Fruit fly (Drosophila melanogaster) whole organism, embryonic: ENCODE data around the gene Efr.
A peak's percentile ranks its signal among the peaks of the same experiment; 100 is the strongest.

Experiments used
- B-H2 ChIP-seq: fragments of 200-800 bp; sonication (Bioruptor generic); optimal IDR thresholded peaks from 2 replicates; lab custom pipeline; 2018; ENCODE audit warnings: missing biosample characterization, mild to moderate bottlenecking, missing genetic modification characterization
- CG10654 ChIP-seq: fragments of 200-800 bp; sonication (Bioruptor generic); optimal IDR thresholded peaks from 2 replicates; lab custom pipeline; 2016; ENCODE audit warnings: missing biosample characterization, missing genetic modification characterization
- CG11696 ChIP-seq: fragments of 200-800 bp; sonication (Bioruptor generic); IDR thresholded peaks from 2 replicates; pipeline ENCODE4 v1.3.6; 2022; ENCODE audit warnings: missing biosample characterization, missing genetic modification characterization
- CG12236 ChIP-seq: fragments of 200-800 bp; sonication (Bioruptor generic); optimal IDR thresholded peaks from 2 replicates; lab custom pipeline; 2016; ENCODE audit warnings: missing biosample characterization, missing genetic modification characterization
- CG12659 ChIP-seq: fragments of 200-800 bp; sonication (Bioruptor generic); optimal IDR thresholded peaks from 3 replicates; lab custom pipeline; 2017; ENCODE audit warnings: mild to moderate bottlenecking, missing biosample characterization, missing genetic modification reagents, missing genetic modification characterization
- CG13287 ChIP-seq: fragments of 200-800 bp; sonication (Bioruptor generic); IDR thresholded peaks from 2 replicates; pipeline ENCODE4 v1.3.6; 2022; ENCODE audit warnings: missing biosample characterization, missing genetic modification characterization; ENCODE audit not compliant: partially characterized antibody
- CG14965 ChIP-seq: fragments of 200-800 bp; sonication (Bioruptor generic); optimal IDR thresholded peaks from 2 replicates; lab custom pipeline; 2016; ENCODE audit warnings: missing biosample characterization, missing genetic modification characterization, borderline replicate concordance
- CG1603 ChIP-seq: fragments of 200-800 bp; sonication (Bioruptor generic); optimal IDR thresholded peaks from 2 replicates; lab custom pipeline; 2019; ENCODE audit warnings: missing biosample characterization, mild to moderate bottlenecking, missing genetic modification characterization, moderate library complexity
- CG17361 ChIP-seq: fragments of 200-800 bp; sonication (Bioruptor generic); IDR thresholded peaks from 3 replicates; pipeline ENCODE4 v1.3.6; 2022; ENCODE audit warnings: missing biosample characterization, missing genetic modification characterization
- CG17829 ChIP-seq: fragments of 200-800 bp; optimal IDR thresholded peaks from 2 replicates; lab custom pipeline; 2019; ENCODE audit warnings: missing biosample characterization, mild to moderate bottlenecking, missing genetic modification characterization, moderate library complexity
- CG1832 ChIP-seq: fragments of 200-800 bp; sonication (Bioruptor generic); optimal IDR thresholded peaks from 2 replicates; lab custom pipeline; 2017; ENCODE audit warnings: missing biosample characterization, mild to moderate bottlenecking, missing genetic modification characterization, inconsistent platforms
- CG2120 ChIP-seq: fragments of 200-800 bp; sonication (Bioruptor generic); optimal IDR thresholded peaks from 3 replicates; lab custom pipeline; 2016; ENCODE audit warnings: missing biosample characterization, missing genetic modification characterization
- CG2875 ChIP-seq: fragments of 200-800 bp; sonication (Bioruptor generic); optimal IDR thresholded peaks from 2 replicates; lab custom pipeline; 2017; ENCODE audit warnings: missing biosample characterization, mild to moderate bottlenecking, missing genetic modification characterization, missing genetic modification reagents
- CG32532 ChIP-seq: fragments of 200-800 bp; sonication (Bioruptor generic); IDR thresholded peaks from 2 replicates; pipeline ENCODE4 v1.3.6; 2022; ENCODE audit warnings: missing biosample characterization, missing genetic modification characterization
- CG34224 ChIP-seq: fragments of 200-800 bp; sonication (Bioruptor generic); IDR thresholded peaks from 3 replicates; pipeline ENCODE4 v1.3.6; 2022; ENCODE audit warnings: missing biosample characterization, missing genetic modification characterization; ENCODE audit not compliant: partially characterized antibody
- CG34376 ChIP-seq: fragments of 200-800 bp; sonication (Bioruptor generic); optimal IDR thresholded peaks from 2 replicates; lab custom pipeline; 2018; ENCODE audit warnings: missing biosample characterization, mild to moderate bottlenecking, missing genetic modification characterization
- CG3995 ChIP-seq: fragments of 200-800 bp; sonication (Bioruptor generic); optimal IDR thresholded peaks from 3 replicates; lab custom pipeline; 2016; ENCODE audit warnings: missing biosample characterization, missing genetic modification characterization
- CG6791 ChIP-seq: fragments of 200-800 bp; sonication (Bioruptor generic); IDR thresholded peaks from 3 replicates; pipeline ENCODE4 v1.3.6; 2022; ENCODE audit warnings: missing biosample characterization, missing genetic modification characterization; ENCODE audit not compliant: partially characterized antibody
- CG8290 ChIP-seq, 3 experiments: fragments of 200-800 bp; sonication (Bioruptor generic); optimal IDR thresholded peaks; 2 replicates each; lab custom pipeline; 2016 to 2019; ENCODE audit warnings: missing biosample characterization in 3 of 3, missing genetic modification characterization in 3 of 3, mild to moderate bottlenecking in 2 of 3, moderate library complexity in 1 of 3
- CG9215 ChIP-seq: fragments of 200-800 bp; sonication (Bioruptor generic); IDR thresholded peaks from 2 replicates; pipeline ENCODE4 v1.3.6; 2022; ENCODE audit warnings: missing biosample characterization, missing genetic modification characterization
- CG9727 ChIP-seq: fragments of 200-800 bp; sonication (Bioruptor generic); optimal IDR thresholded peaks from 3 replicates; lab custom pipeline; 2017; ENCODE audit warnings: missing biosample characterization, mild to moderate bottlenecking, missing genetic modification characterization
- CTCF ChIP-seq: fragments of 200-800 bp; sonication (Bioruptor generic); optimal IDR thresholded peaks from 2 replicates; lab custom pipeline; 2017; ENCODE audit warnings: missing biosample characterization, mild to moderate bottlenecking, missing genetic modification characterization, moderate library complexity
- Dfd ChIP-seq, 2 experiments: fragments of >200 bp; optimal IDR thresholded peaks; 2 replicates each; lab custom pipeline; 2017; ENCODE audit warnings: missing biosample characterization in 2 of 2, missing genetic modification characterization in 2 of 2
- Dip2 ChIP-seq: fragments of 200-800 bp; sonication (Bioruptor generic); IDR thresholded peaks from 2 replicates; pipeline ENCODE4 v1.3.6; 2022; ENCODE audit warnings: missing biosample characterization, missing genetic modification characterization
- Doc3 ChIP-seq: fragments of 200-800 bp; sonication (Bioruptor generic); IDR thresholded peaks from 3 replicates; pipeline ENCODE4 v1.3.6; 2022; ENCODE audit warnings: missing biosample characterization, missing genetic modification characterization; ENCODE audit not compliant: partially characterized antibody
- HLH3B ChIP-seq: fragments of 200-800 bp; sonication (Bioruptor generic); IDR thresholded peaks from 2 replicates; pipeline ENCODE4 v1.3.6; 2022; ENCODE audit warnings: missing biosample characterization, missing genetic modification characterization
- HmgZ ChIP-seq: fragments of 200-800 bp; sonication (Bioruptor generic); optimal IDR thresholded peaks from 2 replicates; lab custom pipeline; 2018; ENCODE audit warnings: missing biosample characterization, mild to moderate bottlenecking, missing genetic modification characterization
- Hmr ChIP-seq: fragments of 200-800 bp; sonication (Bioruptor generic); optimal IDR thresholded peaks from 3 replicates; lab custom pipeline; 2017; ENCODE audit warnings: mild to moderate bottlenecking, missing biosample characterization, missing genetic modification reagents, missing genetic modification characterization
- Optix ChIP-seq: fragments of 200-800 bp; sonication (Bioruptor generic); IDR thresholded peaks from 3 replicates; pipeline ENCODE4 v1.3.6; 2022; ENCODE audit warnings: missing biosample characterization, missing genetic modification characterization
- Side ChIP-seq: fragments of 200-800 bp; sonication (Bioruptor generic); optimal IDR thresholded peaks from 2 replicates; lab custom pipeline; 2016; ENCODE audit warnings: missing biosample characterization, missing genetic modification characterization
- ase ChIP-seq: fragments of 200-800 bp; sonication (Bioruptor generic); IDR thresholded peaks from 3 replicates; pipeline ENCODE4 v1.3.6; 2022; ENCODE audit warnings: missing biosample characterization, missing genetic modification characterization
- bbx ChIP-seq: fragments of 200-800 bp; sonication (Bioruptor generic); IDR thresholded peaks from 2 replicates; pipeline ENCODE4 v1.3.6; 2022; ENCODE audit warnings: missing biosample characterization, missing genetic modification characterization; ENCODE audit not compliant: partially characterized antibody
- bcd ChIP-seq: fragments of 200-800 bp; sonication (Bioruptor generic); optimal IDR thresholded peaks from 2 replicates; lab custom pipeline; 2017; ENCODE audit warnings: missing biosample characterization, mild to moderate bottlenecking, missing genetic modification characterization
- cad ChIP-seq: fragments of >200 bp; optimal IDR thresholded peaks from 2 replicates; lab custom pipeline; 2017; ENCODE audit warnings: missing biosample characterization, missing genetic modification characterization
- chinmo ChIP-seq: fragments of 200-800 bp; sonication (Bioruptor generic); IDR thresholded peaks from 4 replicates; pipeline ENCODE4 v1.3.6; 2022; ENCODE audit warnings: missing biosample characterization, missing genetic modification characterization; ENCODE audit not compliant: partially characterized antibody
- esg ChIP-seq: fragments of 200-800 bp; sonication (Bioruptor generic); conservative IDR thresholded peaks from 2 replicates; pipeline ENCODE4 v1.3.6; 2022; ENCODE audit warnings: missing biosample characterization, missing genetic modification characterization
- eve ChIP-seq, 2 experiments: fragments of >200 bp; optimal IDR thresholded peaks; 2 replicates each; lab custom pipeline; 2017; ENCODE audit warnings: missing biosample characterization in 2 of 2, missing genetic modification characterization in 2 of 2
- fd96Cb ChIP-seq: fragments of 200-800 bp; sonication (Bioruptor generic); optimal IDR thresholded peaks from 2 replicates; lab custom pipeline; 2018; ENCODE audit warnings: missing biosample characterization, mild to moderate bottlenecking, missing genetic modification characterization, moderate library complexity
- insv ChIP-seq, 2 experiments: fragments of 200-800 bp; sonication (Bioruptor generic); optimal IDR thresholded peaks; 3 replicates each; lab custom pipeline; 2016 to 2018; ENCODE audit warnings: missing biosample characterization in 2 of 2, missing genetic modification characterization in 2 of 2
- klu ChIP-seq: fragments of 200-800 bp; sonication (Bioruptor generic); IDR thresholded peaks from 2 replicates; pipeline ENCODE4 v1.3.6; 2022; ENCODE audit warnings: missing biosample characterization, missing genetic modification characterization
- mam ChIP-seq: fragments of 200-800 bp; sonication (Bioruptor generic); optimal IDR thresholded peaks from 3 replicates; lab custom pipeline; 2016; ENCODE audit warnings: missing biosample characterization, missing genetic modification characterization
- nmo ChIP-seq: fragments of 200-800 bp; sonication (Bioruptor generic); optimal IDR thresholded peaks from 2 replicates; lab custom pipeline; 2018; ENCODE audit warnings: missing biosample characterization, mild to moderate bottlenecking, missing genetic modification characterization, moderate library complexity
- prd ChIP-seq, 3 experiments: fragments of >200 bp in 2 of 3; fragments of 200-800 bp in 1 of 3; sonication (Bioruptor generic) in 1 of 3; optimal IDR thresholded peaks in 2 of 3; IDR thresholded peaks in 1 of 3; 2 replicates in 2 of 3; 3 replicates in 1 of 3; pipeline versions ENCODE4 v1.3.6 to Lab custom; 2017 to 2022; ENCODE audit warnings: missing biosample characterization in 1 of 3, missing genetic modification characterization in 1 of 3
- pzg ChIP-seq: fragments of 200-800 bp; sonication (Bioruptor generic); optimal IDR thresholded peaks from 3 replicates; lab custom pipeline; 2018; ENCODE audit warnings: missing biosample characterization, mild to moderate bottlenecking, missing genetic modification characterization, moderate library complexity
- repo ChIP-seq: fragments of 200-800 bp; sonication (Bioruptor generic); optimal IDR thresholded peaks from 2 replicates; lab custom pipeline; 2016; ENCODE audit warnings: missing biosample characterization, missing genetic modification characterization
- vvl ChIP-seq: fragments of 200-800 bp; sonication (Bioruptor generic); IDR thresholded peaks from 2 replicates; pipeline ENCODE4 v1.3.6; 2022; ENCODE audit warnings: missing biosample characterization, missing genetic modification characterization
- zf30C ChIP-seq: fragments of 200-800 bp; sonication (Bioruptor generic); optimal IDR thresholded peaks from 3 replicates; lab custom pipeline; 2018; ENCODE audit warnings: missing biosample characterization, mild to moderate bottlenecking, missing genetic modification characterization

The Efr gene

DNA sequence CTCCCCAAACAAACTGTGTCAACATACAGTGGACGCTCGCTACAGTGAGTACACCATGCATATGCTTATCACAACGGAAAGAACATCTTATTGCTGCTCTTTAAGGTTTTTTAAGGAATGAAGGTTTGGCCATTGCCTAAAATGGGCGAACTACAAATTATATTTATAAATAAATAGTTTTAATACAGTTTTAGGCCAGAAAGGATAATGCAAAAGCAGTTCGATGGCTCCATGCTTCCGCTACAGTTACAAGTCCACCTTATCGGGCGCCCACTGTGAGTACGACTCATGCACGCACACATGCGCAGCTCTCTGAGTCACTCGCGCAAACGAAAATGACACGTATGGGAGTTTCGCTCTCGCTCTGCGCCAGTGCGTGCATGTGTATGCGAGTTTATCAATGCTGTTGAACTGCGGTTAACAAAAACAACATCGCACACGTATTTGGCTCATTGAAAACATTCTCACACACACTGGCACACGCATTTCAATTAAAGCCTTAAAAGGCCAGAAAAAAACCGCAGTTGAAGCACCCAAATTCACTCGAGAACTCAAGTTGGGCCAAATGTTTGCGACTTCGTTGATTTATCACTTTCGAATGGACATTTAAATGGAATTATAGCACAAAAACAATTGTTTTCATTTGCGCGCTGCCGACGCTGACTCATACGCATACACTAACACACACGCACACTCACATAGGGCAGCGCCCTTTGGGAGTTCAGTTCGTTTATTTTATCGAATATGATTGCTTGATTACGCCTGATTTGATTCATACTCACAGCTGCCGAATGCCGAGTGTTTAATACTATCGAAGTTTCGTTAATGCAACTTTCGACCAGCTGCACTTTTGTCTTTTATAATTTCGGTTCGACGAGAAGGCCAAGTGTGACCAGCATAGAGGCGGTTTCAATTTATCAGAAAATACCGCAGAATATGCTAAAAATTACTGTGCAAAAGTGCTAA lies 4.8 kb downstream of the Efr start, which contains the start of gene sqh (continued):
- no peak for TF ChIP-seq eve (GFP tag; optimal IDR thresholded peaks at IDR 0.05; lab: Kevin White, UChicago)
- TF ChIP-seq cad (GFP tag; lab: Kevin White, UChicago) = no peak
- peak; percentile 84 for TF ChIP-seq Optix (GFP tag; lab: Robert Waterston, UW)
- TF ChIP-seq CG1832 (GFP tag; lab: Kevin White, UChicago) = no peak
- peak; percentile 80 for TF ChIP-seq ase (GFP tag; lab: Robert Waterston, UW)
- peak; percentile 91 for TF ChIP-seq Hmr (GFP tag; lab: Kevin White, UChicago)
- peak; percentile 83 for TF ChIP-seq CG34376 (GFP tag; lab: Kevin White, UChicago)
- peak; percentile 51; the same call in 1 of the 2 replicates for TF ChIP-seq CG11696
- TF ChIP-seq CG34224 = peak; percentile 29; the same call in 2 of the 3 replicates
- TF ChIP-seq CTCF (GFP tag; lab: Kevin White, UChicago) = peak; percentile 48
- TF ChIP-seq repo = peak; percentile 19
- peak; percentile 89 for TF ChIP-seq HmgZ (tag; lab: Kevin White, UChicago)
- TF ChIP-seq vvl = peak; percentile 93
- peak in 1 of 2 experiments; percentile 58 for TF ChIP-seq insv (GFP tag; optimal IDR thresholded peaks at IDR 0.05; lab: Kevin White, UChicago)
- TF ChIP-seq CG1603 (tag; lab: Kevin White, UChicago) = peak; percentile 66
- TF ChIP-seq prd (optimal IDR thresholded peaks at IDR 0.05; lab: Kevin White, UChicago) = no peak
- TF ChIP-seq prd (GFP tag; IDR thresholded peaks at IDR 0.05; lab: Robert Waterston, UW) = peak; percentile 94
- TF ChIP-seq CG3995 = peak; percentile 10
- peak; percentile 60 for TF ChIP-seq CG8290 (GFP tag; optimal IDR thresholded peaks at IDR 0.05; lab: Kevin White, UChicago)
- TF ChIP-seq CG8290 (tag; optimal IDR thresholded peaks at IDR 0.05; lab: Kevin White, UChicago) = peak in 1 of 2 experiments; percentile 55
- TF ChIP-seq CG17361 (GFP tag; lab: Robert Waterston, UW) = peak; percentile 88
- TF ChIP-seq bcd (GFP tag; lab: Kevin White, UChicago) = peak; percentile 92
- peak; percentile 90 for TF ChIP-seq HLH3B (GFP tag; lab: Robert Waterston, UW)
- peak; percentile 77 for TF ChIP-seq B-H2 (GFP tag; lab: Kevin White, UChicago)
- no peak for TF ChIP-seq CG12236 (GFP tag; lab: Kevin White, UChicago)
- TF ChIP-seq nmo (GFP tag; lab: Kevin White, UChicago) = peak; percentile 92
- TF ChIP-seq klu (GFP tag; lab: Robert Waterston, UW) = peak; percentile 82
- no peak for TF ChIP-seq Side (GFP tag; lab: Kevin White, UChicago)
- peak; percentile 77; the same call in 1 of the 4 replicates for TF ChIP-seq chinmo (GFP tag; lab: Robert Waterston, UW)
- TF ChIP-seq pzg = no peak
- peak; percentile 54 for TF ChIP-seq mam (GFP tag; lab: Kevin White, UChicago)
- no peak for TF ChIP-seq Doc3 (GFP tag; lab: Robert Waterston, UW)
- TF ChIP-seq Dip2 (GFP tag; lab: Robert Waterston, UW) = peak; percentile 48; the same call in 1 of the 2 replicates
- peak; percentile 83 for TF ChIP-seq CG9727
- peak; percentile 72 for TF ChIP-seq CG10654 (GFP tag; lab: Kevin White, UChicago)
- TF ChIP-seq CG2120 (GFP tag; lab: Kevin White, UChicago) = peak; percentile 83
- no peak for TF ChIP-seq zf30C
- TF ChIP-seq CG2875 (GFP tag; lab: Kevin White, UChicago) = peak; percentile 81
- TF ChIP-seq fd96Cb = peak; percentile 80
- TF ChIP-seq CG12659 (GFP tag; lab: Kevin White, UChicago) = peak; percentile 93
- peak; percentile 85 for TF ChIP-seq esg
- peak; percentile 91 for TF ChIP-seq CG9215 (GFP tag; lab: Robert Waterston, UW)
- no peak for TF ChIP-seq Dfd (GFP tag; optimal IDR thresholded peaks at IDR 0.05; lab: Kevin White, UChicago)
- TF ChIP-seq CG32532 = peak; percentile 92
- TF ChIP-seq bbx (GFP tag; lab: Robert Waterston, UW) = no peak
- no peak for TF ChIP-seq CG14965 (GFP tag; lab: Kevin White, UChicago)
- peak; percentile 83 for TF ChIP-seq CG17829 (tag; lab: Kevin White, UChicago)
- peak; percentile 8; the same call in 1 of the 2 replicates for TF ChIP-seq CG13287
- no peak for TF ChIP-seq CG6791 (GFP tag; lab: Robert Waterston, UW)
